Fruit fly (Drosophila melanogaster) whole organism, prepupa: ENCODE data around the gene ssh.

ENCODE experiments used
- Blimp-1 ChIP-seq: fragments of 200-800 bp; sonication (Bioruptor generic); optimal IDR thresholded peaks from 3 replicates; lab custom pipeline; 2017; ENCODE audit warnings: missing biosample characterization, missing genetic modification characterization, mild to moderate bottlenecking, moderate library complexity, missing genetic modification reagents
- CG10631 ChIP-seq: fragments of 200-800 bp; sonication (Bioruptor generic); optimal IDR thresholded peaks from 2 replicates; lab custom pipeline; 2016; ENCODE audit warnings: missing biosample characterization, missing genetic modification characterization
- CG11294 ChIP-seq: fragments of 200-800 bp; sonication (Bioruptor generic); IDR thresholded peaks from 2 replicates; pipeline ENCODE4 v1.3.6; 2022; ENCODE audit warnings: missing biosample characterization, missing genetic modification characterization
- CG11762 ChIP-seq: fragments of 200-800 bp; sonication (Bioruptor generic); optimal IDR thresholded peaks from 3 replicates; lab custom pipeline; 2016; ENCODE audit warnings: missing biosample characterization, missing genetic modification characterization; ENCODE audit not compliant: insufficient read depth
- CG11902 ChIP-seq: fragments of 200-800 bp; sonication (Bioruptor generic); optimal IDR thresholded peaks from 3 replicates; lab custom pipeline; 2016; ENCODE audit warnings: missing biosample characterization, missing genetic modification characterization
- CG15336 ChIP-seq: fragments of 200-800 bp; sonication (Bioruptor generic); IDR thresholded peaks from 2 replicates; pipeline ENCODE4 v1.3.6; 2022; ENCODE audit warnings: missing biosample characterization, missing genetic modification characterization
- CG1621 ChIP-seq: fragments of 200-800 bp; sonication (Bioruptor generic); optimal IDR thresholded peaks from 3 replicates; lab custom pipeline; 2018; ENCODE audit warnings: missing biosample characterization, mild to moderate bottlenecking, missing genetic modification characterization
- CG3032 ChIP-seq: fragments of 200-800 bp; optimal IDR thresholded peaks from 2 replicates; lab custom pipeline; 2019; ENCODE audit warnings: missing biosample characterization, mild to moderate bottlenecking, missing genetic modification characterization, moderate library complexity
- CG32006 ChIP-seq: fragments of 200-800 bp; sonication (Bioruptor generic); optimal IDR thresholded peaks from 3 replicates; lab custom pipeline; 2017; ENCODE audit warnings: missing biosample characterization, mild to moderate bottlenecking, missing genetic modification characterization
- CG34406 ChIP-seq: fragments of 200-800 bp; sonication (Bioruptor generic); optimal IDR thresholded peaks from 3 replicates; lab custom pipeline; 2016; ENCODE audit warnings: missing biosample characterization, missing genetic modification characterization
- CG3919 ChIP-seq: fragments of 200-800 bp; sonication (Bioruptor generic); optimal IDR thresholded peaks from 3 replicates; lab custom pipeline; 2016; ENCODE audit warnings: missing biosample characterization, missing genetic modification characterization
- CG4318 ChIP-seq: fragments of 200-800 bp; sonication (Bioruptor generic); optimal IDR thresholded peaks from 3 replicates; lab custom pipeline; 2017; ENCODE audit warnings: missing biosample characterization, mild to moderate bottlenecking, missing genetic modification characterization
- CG6163 ChIP-seq: fragments of 200-800 bp; sonication (Bioruptor generic); IDR thresholded peaks from 3 replicates; pipeline ENCODE4 v1.3.6; 2022; ENCODE audit warnings: missing biosample characterization, missing genetic modification characterization
- CG6276 ChIP-seq: fragments of 200-800 bp; sonication (Bioruptor generic); optimal IDR thresholded peaks from 2 replicates; lab custom pipeline; 2017; ENCODE audit warnings: missing biosample characterization, mild to moderate bottlenecking, missing genetic modification characterization
- CG6792 ChIP-seq: fragments of 200-800 bp; sonication (Bioruptor generic); optimal IDR thresholded peaks from 3 replicates; lab custom pipeline; 2016; ENCODE audit warnings: missing biosample characterization, missing genetic modification characterization
- CG6854 ChIP-seq: fragments of 200-800 bp; sonication (Bioruptor generic); optimal IDR thresholded peaks from 2 replicates; lab custom pipeline; 2017; ENCODE audit warnings: missing biosample characterization, mild to moderate bottlenecking, missing genetic modification characterization
- CG7368 ChIP-seq: fragments of 200-800 bp; sonication (Bioruptor generic); optimal IDR thresholded peaks from 3 replicates; lab custom pipeline; 2016; ENCODE audit warnings: missing biosample characterization, missing genetic modification characterization
- CG8319 ChIP-seq: fragments of 200-800 bp; sonication (Bioruptor generic); optimal IDR thresholded peaks from 3 replicates; lab custom pipeline; 2016; ENCODE audit warnings: missing biosample characterization, missing genetic modification characterization
- CG8632 ChIP-seq: fragments of 200-800 bp; sonication (Bioruptor generic); optimal IDR thresholded peaks from 3 replicates; lab custom pipeline; 2016; ENCODE audit warnings: missing biosample characterization, missing genetic modification characterization
- CG9139 ChIP-seq: fragments of 200-800 bp; sonication (Bioruptor generic); optimal IDR thresholded peaks from 3 replicates; lab custom pipeline; 2017; ENCODE audit warnings: missing biosample characterization, mild to moderate bottlenecking, missing genetic modification characterization
- Eip75B ChIP-seq: fragments of 200-800 bp; sonication (Bioruptor generic); optimal IDR thresholded peaks from 3 replicates; lab custom pipeline; 2016; ENCODE audit warnings: missing biosample characterization, missing genetic modification characterization
- Eip78C ChIP-seq: fragments of 200-800 bp; sonication (Bioruptor generic); peaks from one replicate; lab custom pipeline; 2016; ENCODE audit warnings: missing biosample characterization, missing genetic modification characterization
- Eip93F ChIP-seq: fragments of 200-800 bp; sonication (Bioruptor generic); optimal IDR thresholded peaks from 2 replicates; lab custom pipeline; 2016; ENCODE audit warnings: missing biosample characterization, mild to moderate bottlenecking, missing genetic modification characterization
- Ets21C ChIP-seq: fragments of 200-800 bp; sonication (Bioruptor generic); optimal IDR thresholded peaks from 3 replicates; lab custom pipeline; 2016; ENCODE audit warnings: missing biosample characterization, missing genetic modification characterization
- Ets96B ChIP-seq: fragments of 200-800 bp; optimal IDR thresholded peaks from 2 replicates; lab custom pipeline; 2019; ENCODE audit warnings: missing biosample characterization, mild to moderate bottlenecking, missing genetic modification characterization, moderate library complexity
- Gug ChIP-seq: fragments of 200-800 bp; sonication (Bioruptor generic); IDR thresholded peaks from 2 replicates; pipeline ENCODE4 v1.3.6; 2022; ENCODE audit warnings: missing biosample characterization, missing genetic modification characterization
- Hr38 ChIP-seq: sonication (Bioruptor generic); optimal IDR thresholded peaks from 2 replicates; lab custom pipeline; 2016; ENCODE audit warnings: missing biosample characterization, missing genetic modification characterization
- Hr39 ChIP-seq: fragments of 200-800 bp; sonication (Bioruptor generic); optimal IDR thresholded peaks from 2 replicates; lab custom pipeline; 2016; ENCODE audit warnings: missing biosample characterization, missing genetic modification characterization
- Hr4 ChIP-seq: fragments of 200-800 bp; sonication (Bioruptor generic); optimal IDR thresholded peaks from 3 replicates; lab custom pipeline; 2016; ENCODE audit warnings: missing biosample characterization, missing genetic modification characterization
- Lpt ChIP-seq: fragments of 200-800 bp; sonication (Bioruptor generic); optimal IDR thresholded peaks from 3 replicates; lab custom pipeline; 2016; ENCODE audit warnings: missing biosample characterization, missing genetic modification characterization
- Met ChIP-seq: fragments of 200-800 bp; sonication (Bioruptor generic); optimal IDR thresholded peaks from 3 replicates; lab custom pipeline; 2016; ENCODE audit warnings: missing biosample characterization, missing genetic modification characterization
- OdsH ChIP-seq: fragments of 200-800 bp; sonication (Bioruptor generic); optimal IDR thresholded peaks from 3 replicates; lab custom pipeline; 2016; ENCODE audit warnings: missing biosample characterization, missing genetic modification characterization
- Smox ChIP-seq: fragments of 200-800 bp; sonication (Bioruptor generic); optimal IDR thresholded peaks from 3 replicates; lab custom pipeline; 2016; ENCODE audit warnings: missing biosample characterization, missing genetic modification characterization
- Sox15 ChIP-seq: fragments of 200-800 bp; sonication (Bioruptor generic); optimal IDR thresholded peaks from 3 replicates; lab custom pipeline; 2016; ENCODE audit warnings: missing biosample characterization, missing genetic modification characterization
- achi ChIP-seq: fragments of 200-800 bp; sonication (Bioruptor generic); optimal IDR thresholded peaks from 3 replicates; lab custom pipeline; 2016; ENCODE audit warnings: missing biosample characterization, missing genetic modification characterization
- cyc ChIP-seq: fragments of 200-800 bp; sonication (Bioruptor generic); optimal IDR thresholded peaks from 3 replicates; lab custom pipeline; 2016; ENCODE audit warnings: missing biosample characterization, missing genetic modification characterization
- dac ChIP-seq: fragments of 200-800 bp; sonication (Bioruptor generic); optimal IDR thresholded peaks from 2 replicates; lab custom pipeline; 2017; ENCODE audit warnings: missing biosample characterization, mild to moderate bottlenecking, missing genetic modification characterization
- esn ChIP-seq: fragments of 200-800 bp; sonication (Bioruptor generic); optimal IDR thresholded peaks from 2 replicates; lab custom pipeline; 2016; ENCODE audit warnings: missing biosample characterization, mild to moderate bottlenecking, missing genetic modification characterization, moderate library complexity
- fd59A ChIP-seq: fragments of 200-800 bp; sonication (Bioruptor generic); optimal IDR thresholded peaks from 2 replicates; lab custom pipeline; 2017; ENCODE audit warnings: missing biosample characterization, mild to moderate bottlenecking, missing genetic modification characterization, missing genetic modification reagents
- fd85E ChIP-seq: fragments of 200-800 bp; sonication (Bioruptor generic); optimal IDR thresholded peaks from 3 replicates; lab custom pipeline; 2016; ENCODE audit warnings: missing biosample characterization, missing genetic modification characterization
- fkh ChIP-seq: fragments of 200-800 bp; sonication (Bioruptor generic); optimal IDR thresholded peaks from 3 replicates; lab custom pipeline; 2017; ENCODE audit warnings: missing biosample characterization, mild to moderate bottlenecking, missing genetic modification characterization, moderate library complexity
- lz ChIP-seq: fragments of 200-800 bp; sonication (Bioruptor generic); optimal IDR thresholded peaks from 3 replicates; lab custom pipeline; 2016; ENCODE audit warnings: missing biosample characterization, missing genetic modification characterization
- pdm3 ChIP-seq: fragments of 200-800 bp; sonication (Bioruptor generic); optimal IDR thresholded peaks from 3 replicates; lab custom pipeline; 2016; ENCODE audit warnings: missing biosample characterization, missing genetic modification characterization
- salr ChIP-seq, 2 experiments: fragments of 200-800 bp; sonication (Bioruptor generic); optimal IDR thresholded peaks; 3 replicates each; lab custom pipeline; 2016 to 2018; ENCODE audit warnings: missing biosample characterization in 2 of 2, missing genetic modification characterization in 2 of 2, mild to moderate bottlenecking in 1 of 2
- spab ChIP-seq: fragments of 200-800 bp; sonication (Bioruptor generic); optimal IDR thresholded peaks from 2 replicates; lab custom pipeline; 2017; ENCODE audit warnings: missing biosample characterization, mild to moderate bottlenecking, missing genetic modification characterization, missing genetic modification reagents
- topi ChIP-seq: fragments of 200-800 bp; sonication (Bioruptor generic); optimal IDR thresholded peaks from 3 replicates; lab custom pipeline; 2016; ENCODE audit warnings: missing biosample characterization, missing genetic modification characterization
- vri ChIP-seq: fragments of 200-800 bp; sonication (Bioruptor generic); optimal IDR thresholded peaks from 3 replicates; lab custom pipeline; 2016; ENCODE audit warnings: missing biosample characterization, mild to moderate bottlenecking, missing genetic modification characterization

The ssh gene

dm6 chr3R:24976144-24976543 is 31.4 kb upstream of the ssh start (continued):
- TF ChIP-seq Smox (GFP tag; lab: Kevin White, UChicago) (peak; percentile 14), CG7368 (GFP tag; lab: Kevin White, UChicago) (no peak), OdsH (GFP tag; lab: Kevin White, UChicago) (peak; percentile 7), lz (GFP tag; lab: Kevin White, UChicago) (no peak), Lpt (GFP tag; lab: Kevin White, UChicago) (no peak), fd85E (no peak), CG34406 (GFP tag; lab: Kevin White, UChicago) (no peak), CG4318 (GFP tag; lab: Kevin White, UChicago) (peak; percentile 42), CG3919 (GFP tag; lab: Kevin White, UChicago) (peak; percentile 25), fd59A (no peak), salr (GFP tag; optimal IDR thresholded peaks at IDR 0.05; lab: Kevin White, UChicago) (no peak), CG6854 (no peak), CG10631 (GFP tag; lab: Kevin White, UChicago) (peak; percentile 24), CG11294 (GFP tag; lab: Robert Waterston, UW) (no peak), CG1621 (tag; lab: Kevin White, UChicago) (no peak), Ets96B (no peak), dac (GFP tag; lab: Kevin White, UChicago) (no peak), esn (GFP tag; lab: Kevin White, UChicago) (peak; percentile 35), Hr39 (no peak), CG6163 (GFP tag; lab: Robert Waterston, UW) (no peak), CG6276 (GFP tag; lab: Kevin White, UChicago) (peak; percentile 14), CG8319 (no peak), Gug (GFP tag; lab: Robert Waterston, UW) (no peak), pdm3 (GFP tag; lab: Kevin White, UChicago) (peak; percentile 27), Met (GFP tag; lab: Kevin White, UChicago) (no peak), CG8632 (GFP tag; lab: Kevin White, UChicago) (no peak)

- TF ChIP-seq CG11902 (GFP tag; lab: Kevin White, UChicago): peak; percentile 49
- TF ChIP-seq fd59A: peak; percentile 80
- TF ChIP-seq Eip75B (GFP tag; lab: Kevin White, UChicago): peak; percentile 76
- TF ChIP-seq Smox (GFP tag; lab: Kevin White, UChicago): peak; percentile 68
- peak; percentile 82 for TF ChIP-seq spab (GFP tag; lab: Kevin White, UChicago)
- TF ChIP-seq CG1621 (tag; lab: Kevin White, UChicago): peak; percentile 62
- TF ChIP-seq cyc (GFP tag; lab: Kevin White, UChicago): peak; percentile 79
- peak; percentile 77 for TF ChIP-seq CG34406 (GFP tag; lab: Kevin White, UChicago)
- peak; percentile 18 for TF ChIP-seq Blimp-1 (GFP tag; lab: Kevin White, UChicago)
- TF ChIP-seq salr (GFP tag; optimal IDR thresholded peaks at IDR 0.05; lab: Kevin White, UChicago): peak; percentile 61 to 90
- peak; percentile 28 for TF ChIP-seq Ets21C (GFP tag; lab: Kevin White, UChicago)
- peak; percentile 67 for TF ChIP-seq CG9139 (GFP tag; lab: Kevin White, UChicago)
- TF ChIP-seq Eip78C (GFP tag; lab: Kevin White, UChicago): peak; percentile 94
- TF ChIP-seq Sox15 (GFP tag; lab: Kevin White, UChicago): peak; percentile 50
- peak; percentile 89 for TF ChIP-seq CG4318 (GFP tag; lab: Kevin White, UChicago)
- TF ChIP-seq OdsH (GFP tag; lab: Kevin White, UChicago): peak; percentile 88
- peak; percentile 96 for TF ChIP-seq CG32006 (GFP tag; lab: Kevin White, UChicago)
- peak; percentile 91 for TF ChIP-seq achi (GFP tag; lab: Kevin White, UChicago)
- peak; percentile 65 for TF ChIP-seq CG8632 (GFP tag; lab: Kevin White, UChicago)
- TF ChIP-seq lz (GFP tag; lab: Kevin White, UChicago): peak; percentile 45
- TF ChIP-seq Gug (GFP tag; lab: Robert Waterston, UW): peak; percentile 93
- TF ChIP-seq topi: peak; percentile 80
- TF ChIP-seq Hr4 (GFP tag; lab: Kevin White, UChicago): peak; percentile 88
- peak; percentile 93 for TF ChIP-seq CG15336 (GFP tag; lab: Robert Waterston, UW)
- peak; percentile 79 for TF ChIP-seq Ets96B
- peak; percentile 81 for TF ChIP-seq CG11762 (GFP tag; lab: Kevin White, UChicago)
- no peak for TF ChIP-seq Eip93F
- TF ChIP-seq CG3032: peak; percentile 86
- TF ChIP-seq fkh (GFP tag; lab: Kevin White, UChicago): no peak
- TF ChIP-seq pdm3 (GFP tag; lab: Kevin White, UChicago): peak; percentile 89
- peak; percentile 92 for TF ChIP-seq Lpt (GFP tag; lab: Kevin White, UChicago)
- no peak for TF ChIP-seq Hr38 (GFP tag; lab: Kevin White, UChicago)
- TF ChIP-seq CG3919 (GFP tag; lab: Kevin White, UChicago): peak; percentile 93
- peak; percentile 74 for TF ChIP-seq Hr39
- peak; percentile 80 for TF ChIP-seq CG10631 (GFP tag; lab: Kevin White, UChicago)
- peak; percentile 50 for TF ChIP-seq CG6792 (GFP tag; lab: Kevin White, UChicago)
- TF ChIP-seq CG8319: peak; percentile 65
- peak; percentile 27 for TF ChIP-seq vri (GFP tag; lab: Kevin White, UChicago)
Measured at dm6 chr3R:24974762-24975432, 30.1 kb upstream of the ssh start.
